Fruit fly (Drosophila melanogaster) whole organism, wandering third instar larva: Measurements from ENCODE around the gene Cp16.

Experiments
- Abd-B ChIP-seq: fragments of >200 bp; optimal IDR thresholded peaks from 2 replicates; lab custom pipeline; 2017; ENCODE audit warnings: missing biosample characterization, missing genetic modification characterization
- CG32264 ChIP-seq: fragments of 200-800 bp; sonication (Bioruptor generic); optimal IDR thresholded peaks from 2 replicates; lab custom pipeline; 2016; ENCODE audit warnings: missing biosample characterization, missing genetic modification characterization
- CG9705 ChIP-seq: fragments of 200-800 bp; sonication (Bioruptor generic); optimal IDR thresholded peaks from 2 replicates; lab custom pipeline; 2018; ENCODE audit warnings: missing biosample characterization, mild to moderate bottlenecking, missing genetic modification characterization
- CrebA ChIP-seq: fragments of 200-800 bp; sonication (Bioruptor generic); optimal IDR thresholded peaks from 2 replicates; lab custom pipeline; 2016; ENCODE audit warnings: missing biosample characterization, mild to moderate bottlenecking, missing genetic modification characterization, borderline replicate concordance
- Dfd ChIP-seq: fragments of >200 bp; optimal IDR thresholded peaks from 2 replicates; lab custom pipeline; 2017; ENCODE audit warnings: missing biosample characterization, missing genetic modification characterization
- Dif ChIP-seq: fragments of 200-275, 200-300 bp; sonication (Bioruptor generic); optimal IDR thresholded peaks from 2 replicates; lab custom pipeline; 2018; ENCODE audit warnings: missing biosample characterization, missing genetic modification characterization; ENCODE audit not compliant: partially characterized antibody
- GATAd ChIP-seq: sonication (Bioruptor generic); optimal IDR thresholded peaks from 2 replicates; lab custom pipeline; 2016; ENCODE audit warnings: missing biosample characterization, missing genetic modification characterization
- HLH106 ChIP-seq: fragments of 200-800 bp; optimal IDR thresholded peaks from 3 replicates; lab custom pipeline; 2019; ENCODE audit warnings: missing biosample characterization, mild to moderate bottlenecking, missing genetic modification characterization, moderate library complexity
- Hnf4 ChIP-seq: fragments of 200-800 bp; sonication (Bioruptor generic); optimal IDR thresholded peaks from 2 replicates; lab custom pipeline; 2016; ENCODE audit warnings: missing biosample characterization, mild to moderate bottlenecking, missing genetic modification characterization
- Hr78 ChIP-seq: fragments of >200 bp; optimal IDR thresholded peaks from 2 replicates; lab custom pipeline; 2017; ENCODE audit warnings: missing biosample characterization, missing genetic modification characterization
- Hr83 ChIP-seq: fragments of 200-300 bp; sonication (Bioruptor generic); optimal IDR thresholded peaks from 2 replicates; lab custom pipeline; 2016; ENCODE audit warnings: missing biosample characterization, mild to moderate bottlenecking, missing genetic modification characterization, moderate library complexity; ENCODE audit not compliant: poor library complexity, severe bottlenecking
- Jra ChIP-seq: sonication (Bioruptor generic); optimal IDR thresholded peaks from 2 replicates; lab custom pipeline; 2016; ENCODE audit warnings: missing biosample characterization, missing genetic modification characterization
- Mio ChIP-seq: sonication (Bioruptor generic); optimal IDR thresholded peaks from 2 replicates; lab custom pipeline; 2016; ENCODE audit warnings: missing biosample characterization, missing genetic modification characterization
- OdsH ChIP-seq: fragments of 200-800 bp; sonication (Bioruptor generic); optimal IDR thresholded peaks from 2 replicates; lab custom pipeline; 2016; ENCODE audit warnings: missing biosample characterization, mild to moderate bottlenecking, missing genetic modification characterization
- Rel ChIP-seq, 2 experiments: fragments of 200-800 bp; sonication (Bioruptor generic) in 1 of 2; optimal IDR thresholded peaks; 2 replicates in 1 of 2; 3 replicates in 1 of 2; lab custom pipeline; 2016 to 2019; ENCODE audit warnings: mild to moderate bottlenecking in 2 of 2, missing biosample characterization in 2 of 2, missing genetic modification characterization in 2 of 2, moderate library complexity in 1 of 2
- Sp1 ChIP-seq: fragments of 200-800 bp; sonication (Bioruptor generic); optimal IDR thresholded peaks from 3 replicates; lab custom pipeline; 2019; ENCODE audit warnings: missing biosample characterization, mild to moderate bottlenecking, missing genetic modification characterization, moderate library complexity
- Vsx2 ChIP-seq: fragments of 200-300, 225-300 bp; sonication (Bioruptor generic); optimal IDR thresholded peaks from 2 replicates; lab custom pipeline; 2018; ENCODE audit warnings: missing biosample characterization, missing genetic modification characterization; ENCODE audit not compliant: partially characterized antibody
- br ChIP-seq: fragments of 200-800 bp; sonication (Bioruptor generic); optimal IDR thresholded peaks from 2 replicates; lab custom pipeline; 2016; ENCODE audit warnings: missing biosample characterization, missing genetic modification characterization
- brk ChIP-seq: fragments of 200-800 bp; sonication (Bioruptor generic); optimal IDR thresholded peaks from 2 replicates; lab custom pipeline; 2016; ENCODE audit warnings: missing biosample characterization, mild to moderate bottlenecking, missing genetic modification characterization
- dl ChIP-seq, 2 experiments: fragments of 175-275, 200-275 bp in 1 of 2; fragments of 200-275 bp in 1 of 2; sonication (Bioruptor generic); optimal IDR thresholded peaks; lab custom pipeline; 2018; ENCODE audit warnings: mild to moderate bottlenecking in 2 of 2, missing biosample characterization in 2 of 2, missing genetic modification characterization in 2 of 2, moderate library complexity in 2 of 2; ENCODE audit not compliant: partially characterized antibody in 2 of 2, insufficient read depth in 1 of 2
- dmrt93B ChIP-seq: fragments of 200-800 bp; sonication (Bioruptor generic); optimal IDR thresholded peaks from 2 replicates; lab custom pipeline; 2018; ENCODE audit warnings: missing biosample characterization, mild to moderate bottlenecking, missing genetic modification characterization
- dsf ChIP-seq: sonication (Bioruptor generic); optimal IDR thresholded peaks from 2 replicates; lab custom pipeline; 2016; ENCODE audit warnings: missing biosample characterization, missing genetic modification characterization, borderline replicate concordance
- ey ChIP-seq: fragments of 200-800 bp; sonication (Bioruptor generic); optimal IDR thresholded peaks from 2 replicates; lab custom pipeline; 2016; ENCODE audit warnings: missing biosample characterization, missing genetic modification characterization
- foxo ChIP-seq, 2 experiments: fragments of 200-800 bp; sonication (Bioruptor generic); optimal IDR thresholded peaks; 2 replicates in 1 of 2; 3 replicates in 1 of 2; lab custom pipeline; 2016 to 2017; ENCODE audit warnings: missing biosample characterization in 2 of 2, missing genetic modification characterization in 2 of 2
- fru ChIP-seq: fragments of 200-800 bp; sonication (Bioruptor generic); optimal IDR thresholded peaks from 3 replicates; lab custom pipeline; 2016; ENCODE audit warnings: missing biosample characterization, mild to moderate bottlenecking, missing genetic modification characterization
- h ChIP-seq: fragments of 200-800 bp; sonication (Bioruptor generic); optimal IDR thresholded peaks from 3 replicates; lab custom pipeline; 2016; ENCODE audit warnings: missing biosample characterization, mild to moderate bottlenecking, missing genetic modification characterization
- jim ChIP-seq: fragments of 175-275, 200-325 bp; sonication (Bioruptor generic); optimal IDR thresholded peaks from 2 replicates; lab custom pipeline; 2016; ENCODE audit warnings: missing biosample characterization, mild to moderate bottlenecking, missing genetic modification characterization
- lola ChIP-seq: fragments of >200 bp; optimal IDR thresholded peaks from 2 replicates; lab custom pipeline; 2017; ENCODE audit warnings: missing biosample characterization, missing genetic modification characterization
- pan ChIP-seq: fragments of >200 bp; optimal IDR thresholded peaks from 2 replicates; lab custom pipeline; 2017
- psq ChIP-seq: fragments of 200-800 bp; sonication (Bioruptor generic); optimal IDR thresholded peaks from 3 replicates; lab custom pipeline; 2017; ENCODE audit warnings: missing biosample characterization, mild to moderate bottlenecking, missing genetic modification characterization, moderate library complexity
- rgr ChIP-seq: fragments of 200-800 bp; sonication (Bioruptor generic); optimal IDR thresholded peaks from 3 replicates; lab custom pipeline; 2016; ENCODE audit warnings: missing biosample characterization, mild to moderate bottlenecking, missing genetic modification characterization
- sage ChIP-seq: fragments of 200-800 bp; sonication (Bioruptor generic); optimal IDR thresholded peaks from 2 replicates; lab custom pipeline; 2016; ENCODE audit warnings: missing biosample characterization, mild to moderate bottlenecking, missing genetic modification characterization
- sv ChIP-seq: fragments of 200-800 bp; sonication (Bioruptor generic); optimal IDR thresholded peaks from 3 replicates; lab custom pipeline; 2016; ENCODE audit warnings: missing biosample characterization, missing genetic modification characterization
- tai ChIP-seq: sonication (Bioruptor generic); optimal IDR thresholded peaks from 2 replicates; lab custom pipeline; 2016; ENCODE audit warnings: missing biosample characterization, missing genetic modification characterization
- usp ChIP-seq: fragments of >200 bp; optimal IDR thresholded peaks from 2 replicates; lab custom pipeline; 2017; ENCODE audit warnings: missing biosample characterization, missing genetic modification characterization
- woc ChIP-seq: sonication (Bioruptor generic); optimal IDR thresholded peaks from 2 replicates; lab custom pipeline; 2016; ENCODE audit warnings: missing biosample characterization, mild to moderate bottlenecking, missing genetic modification characterization

Cp16 gene

DNA sequence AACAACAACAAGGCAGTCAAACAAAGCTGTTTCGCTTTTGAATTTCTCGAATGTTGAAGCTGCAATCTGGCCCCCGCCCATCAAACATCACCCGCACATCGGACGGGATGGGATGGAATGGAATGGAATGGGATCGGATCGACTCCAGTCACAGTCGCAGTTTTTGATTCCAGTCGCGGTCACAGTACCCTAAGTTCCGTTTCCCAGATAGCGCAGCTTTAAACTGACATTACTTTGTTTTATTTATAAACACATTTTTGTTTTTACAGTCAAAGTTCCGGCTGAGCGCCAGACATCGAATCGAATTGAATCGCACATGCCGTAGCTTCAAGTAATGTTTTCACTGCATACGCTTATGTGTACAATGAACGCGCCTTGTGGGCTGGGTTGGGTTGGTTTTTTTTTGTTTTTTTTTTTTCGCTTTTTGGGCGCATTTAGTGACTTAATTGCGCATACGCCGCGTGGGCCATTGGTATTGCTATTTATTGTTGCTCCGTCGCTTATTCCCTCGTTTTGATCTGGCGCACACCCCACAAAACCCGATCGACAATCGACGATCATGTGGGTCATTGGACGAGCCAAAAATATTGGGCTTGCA, 43.0 kb upstream of the Cp16 start (continued):
- TF ChIP-seq fru (GFP tag; lab: Kevin White, UChicago) (peak; percentile 67), sage (GFP tag; lab: Kevin White, UChicago) (no peak), sv (GFP tag; lab: Kevin White, UChicago) (no peak)
- TF ChIP-seq, all 38 proteins: peak for 10

DNA sequence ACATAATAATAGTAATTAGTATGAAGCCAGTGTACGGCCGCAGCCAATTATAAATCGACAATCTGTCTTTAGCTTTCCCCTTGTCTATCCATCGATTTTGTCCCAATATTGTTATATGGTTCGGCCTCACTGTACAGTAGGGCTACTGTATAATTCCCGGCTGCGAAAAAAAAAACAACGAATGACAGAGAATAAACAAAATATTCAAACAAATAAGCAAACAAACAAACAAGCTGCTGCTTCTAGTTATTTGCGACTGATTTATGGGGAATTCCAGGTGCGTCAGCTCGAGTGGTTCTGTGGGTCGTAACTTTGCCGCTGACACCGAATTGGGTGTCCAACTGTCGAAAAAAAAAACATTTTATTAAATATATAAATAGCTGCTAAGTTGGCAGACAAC, 42.1 kb upstream of the Cp16 start:
- TF ChIP-seq woc (GFP tag; lab: Kevin White, UChicago) (no peak), Rel (GFP tag; optimal IDR thresholded peaks at IDR 0.05; lab: Kevin White, UChicago) (no peak), Rel (tag; optimal IDR thresholded peaks at IDR 0.05; lab: Kevin White, UChicago) (peak; percentile 11), fru (GFP tag; lab: Kevin White, UChicago) (peak; percentile 2), pan (lab: Kevin White, UChicago) (no peak), dmrt93B (GFP tag; lab: Kevin White, UChicago) (no peak), Hr83 (GFP tag; lab: Kevin White, UChicago) (peak; percentile 13), Jra (no peak), Mio (GFP tag; lab: Kevin White, UChicago) (no peak), br (GFP tag; lab: Kevin White, UChicago) (no peak)

DNA sequence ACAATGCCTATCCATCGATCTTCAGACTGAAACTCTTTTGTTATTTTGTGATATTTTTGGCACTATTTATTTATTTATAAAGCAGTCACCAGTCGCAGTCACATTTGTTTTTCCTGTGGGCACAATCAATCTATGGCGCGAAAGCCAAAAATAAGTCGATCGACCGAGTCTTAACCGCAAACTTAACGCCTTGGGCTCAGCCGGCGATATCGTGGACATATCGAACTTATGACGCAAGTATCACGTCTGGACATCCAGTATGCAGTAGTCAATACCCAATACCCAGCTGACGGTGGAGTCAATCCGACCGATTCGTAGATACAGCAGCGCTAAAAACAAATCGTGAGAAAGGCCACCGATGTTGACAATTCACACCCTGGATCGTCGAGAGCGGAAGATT, 41.1 kb upstream of the Cp16 start:
- TF ChIP-seq foxo (GFP tag; optimal IDR thresholded peaks at IDR 0.05; lab: Kevin White, UChicago) (no peak), GATAd (no peak), Jra (no peak), Dfd (GFP tag; lab: Kevin White, UChicago) (no peak), Hr83 (GFP tag; lab: Kevin White, UChicago) (no peak), sage (GFP tag; lab: Kevin White, UChicago) (no peak), rgr (GFP tag; lab: Kevin White, UChicago) (no peak), psq (no peak), woc (GFP tag; lab: Kevin White, UChicago) (no peak), jim (GFP tag; lab: Kevin White, UChicago) (no peak), br (GFP tag; lab: Kevin White, UChicago) (no peak), dmrt93B (GFP tag; lab: Kevin White, UChicago) (no peak), Mio (GFP tag; lab: Kevin White, UChicago) (no peak), HLH106 (tag; lab: Kevin White, UChicago) (no peak), usp (GFP tag; lab: Kevin White, UChicago) (no peak), Sp1 (GFP tag; lab: Kevin White, UChicago) (no peak)

DNA sequence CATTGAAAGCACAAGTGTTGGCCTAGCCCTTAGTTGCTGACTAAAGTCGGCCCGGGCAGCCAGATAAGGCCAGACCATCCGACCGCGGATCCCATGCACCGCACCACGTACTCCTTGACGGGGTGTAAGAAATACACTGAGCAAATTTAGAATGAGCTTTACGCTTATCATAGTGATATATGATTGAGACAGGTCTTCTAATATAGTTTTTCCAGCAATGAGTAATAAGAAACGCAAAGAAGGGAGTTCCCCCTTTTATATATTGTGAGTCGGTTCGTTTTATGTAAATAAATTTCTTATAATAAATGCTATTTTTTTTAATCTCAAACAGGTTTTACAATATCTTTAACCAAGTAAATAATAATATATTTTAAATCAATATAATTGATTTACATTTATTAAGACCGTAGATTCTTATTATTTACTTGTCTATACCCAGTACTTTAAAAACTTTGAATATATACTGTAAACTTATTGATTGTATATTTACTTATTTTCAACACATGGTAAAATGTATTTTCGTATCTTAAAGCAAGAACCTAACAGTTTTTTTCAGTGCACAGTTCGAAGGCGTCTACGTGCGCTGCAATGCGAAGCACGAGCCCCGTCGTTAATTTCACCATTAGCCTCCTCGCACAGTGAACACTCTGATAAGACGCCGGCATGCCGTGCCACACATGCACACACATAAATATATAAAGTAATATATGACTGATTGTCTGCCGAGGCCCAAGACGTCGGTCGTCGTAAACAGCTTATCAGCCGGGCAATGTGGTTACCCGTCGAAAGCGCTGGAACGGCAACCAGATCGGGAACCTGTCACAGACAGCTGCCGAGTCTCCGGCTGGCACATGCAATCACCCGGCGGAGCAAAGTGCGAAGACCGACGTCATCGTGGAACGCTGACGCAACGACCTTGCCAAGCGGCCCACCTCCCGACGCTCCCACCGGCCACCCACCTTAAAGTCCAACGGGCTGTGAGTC, 39.6 kb upstream of the Cp16 start:
- TF ChIP-seq tai (GFP tag; lab: Kevin White, UChicago) (peak; percentile 22), OdsH (GFP tag; lab: Kevin White, UChicago) (peak; percentile 45), GATAd (no peak), jim (GFP tag; lab: Kevin White, UChicago) (no peak), h (GFP tag; lab: Kevin White, UChicago) (peak; percentile 86), usp (GFP tag; lab: Kevin White, UChicago) (no peak), CG9705 (GFP tag; lab: Kevin White, UChicago) (no peak), Dfd (GFP tag; lab: Kevin White, UChicago) (no peak), Mio (GFP tag; lab: Kevin White, UChicago) (no peak), ey (GFP tag; lab: Kevin White, UChicago) (peak; percentile 27), lola (GFP tag; lab: Kevin White, UChicago) (no peak), sage (GFP tag; lab: Kevin White, UChicago) (peak; percentile 37), brk (GFP tag; lab: Kevin White, UChicago) (peak; percentile 34), Abd-B (GFP tag; lab: Kevin White, UChicago) (no peak), Dif (GFP tag; lab: Kevin White, UChicago) (no peak), Hr83 (GFP tag; lab: Kevin White, UChicago) (peak; percentile 64), HLH106 (tag; lab: Kevin White, UChicago) (peak; percentile 65), dsf (GFP tag; lab: Kevin White, UChicago) (no peak), Hr78 (no peak), fru (GFP tag; lab: Kevin White, UChicago) (peak; percentile 31), Vsx2 (GFP tag; lab: Kevin White, UChicago) (no peak), Rel (GFP tag; optimal IDR thresholded peaks at IDR 0.05; lab: Kevin White, UChicago) (peak; percentile 65), Rel (tag; optimal IDR thresholded peaks at IDR 0.05; lab: Kevin White, UChicago) (peak; percentile 97), psq (peak; percentile 77), CG32264 (GFP tag; lab: Kevin White, UChicago) (no peak), foxo (GFP tag; optimal IDR thresholded peaks at IDR 0.05; lab: Kevin White, UChicago) (peak in 1 of 2 experiments; percentile 75), sv (GFP tag; lab: Kevin White, UChicago) (no peak), rgr (GFP tag; lab: Kevin White, UChicago) (peak; percentile 42), dl (GFP tag; optimal IDR thresholded peaks at IDR 0.05; lab: Kevin White, UChicago; ENCODE audit: insufficient read depth in 1 of 2, partially characterized antibody in 2 of 2) (peak in 1 of 2 experiments; percentile 37), Jra (no peak), pan (lab: Kevin White, UChicago) (no peak), Hnf4 (peak; percentile 81), CrebA (peak; percentile 86)
